Worm (Caenorhabditis elegans) whole organism, mixed stage, embryonic: ENCODE measurements around the gene npr-2.

ENCODE experiments used
- M03D4.4 ChIP-seq: sonication (generic microtip); optimal IDR thresholded peaks from 2 replicates; lab custom pipeline; 2017; ENCODE audit warnings: mild to moderate bottlenecking, missing genetic modification characterization, missing compliant biosample characterization
- bed-3 ChIP-seq: fragments of 200-800 bp; sonication (Bioruptor generic); optimal IDR thresholded peaks from 3 replicates; lab custom pipeline; 2018; ENCODE audit warnings: mild to moderate bottlenecking, missing genetic modification characterization, moderate library complexity, missing compliant biosample characterization
- ceh-43 ChIP-seq: fragments of 200-800 bp; sonication (Bioruptor generic); optimal IDR thresholded peaks from 2 replicates; lab custom pipeline; 2018; ENCODE audit warnings: mild to moderate bottlenecking, missing genetic modification characterization, moderate library complexity, missing compliant biosample characterization
- ces-1 ChIP-seq: fragments of 150-350 bp; optimal IDR thresholded peaks from 2 replicates; lab custom pipeline; 2014; ENCODE audit warnings: missing biosample characterization, missing genetic modification reagents, missing genetic modification characterization
- cnd-1 ChIP-seq: fragments of 200-800 bp; sonication (Bioruptor generic); optimal IDR thresholded peaks from 2 replicates; lab custom pipeline; 2018; ENCODE audit warnings: mild to moderate bottlenecking, missing genetic modification characterization, missing compliant biosample characterization
- drap-1 ChIP-seq: fragments of 200-800 bp; sonication (Bioruptor generic); optimal IDR thresholded peaks from 3 replicates; lab custom pipeline; 2018; ENCODE audit warnings: mild to moderate bottlenecking, missing genetic modification characterization, missing compliant biosample characterization
- elt-1 ChIP-seq: sonication (generic microtip); optimal IDR thresholded peaks from 2 replicates; lab custom pipeline; 2017; ENCODE audit warnings: missing genetic modification characterization, mild to moderate bottlenecking, missing compliant biosample characterization, antibody characterized with exemption, moderate library complexity, borderline replicate concordance; ENCODE audit not compliant: insufficient read depth
- flh-1 ChIP-seq: fragments of 200-800 bp; sonication (Bioruptor generic); optimal IDR thresholded peaks from 2 replicates; lab custom pipeline; 2018; ENCODE audit warnings: mild to moderate bottlenecking, missing genetic modification characterization, moderate library complexity, missing compliant biosample characterization
- ham-2 ChIP-seq: fragments of 200-800 bp; sonication (Bioruptor generic); optimal IDR thresholded peaks from 2 replicates; lab custom pipeline; 2018; ENCODE audit warnings: mild to moderate bottlenecking, missing genetic modification characterization, missing compliant biosample characterization
- lin-13 ChIP-seq: fragments of 150-350 bp; optimal IDR thresholded peaks from 2 replicates; lab custom pipeline; 2014; ENCODE audit warnings: missing biosample characterization, missing genetic modification characterization
- mab-5 ChIP-seq: fragments of 150-350 bp; optimal IDR thresholded peaks from 2 replicates; lab custom pipeline; 2014; ENCODE audit warnings: missing biosample characterization, missing genetic modification characterization
- mls-2 ChIP-seq: sonication (generic microtip); optimal IDR thresholded peaks from 2 replicates; lab custom pipeline; 2016; ENCODE audit warnings: mild to moderate bottlenecking, missing genetic modification characterization, moderate library complexity, missing compliant biosample characterization
- nhr-2 ChIP-seq: fragments of 150-350 bp; optimal IDR thresholded peaks from 2 replicates; lab custom pipeline; 2014; ENCODE audit warnings: missing biosample characterization, missing genetic modification characterization
- nhr-237 ChIP-seq: fragments of 150-350 bp; optimal IDR thresholded peaks from 2 replicates; lab custom pipeline; 2014; ENCODE audit warnings: missing biosample characterization, missing genetic modification characterization
- nhr-28 ChIP-seq: fragments of 150-350 bp; optimal IDR thresholded peaks from 2 replicates; lab custom pipeline; 2014; ENCODE audit warnings: missing biosample characterization, missing genetic modification characterization
- pha-4 ChIP-seq: fragments of 150-350 bp; optimal IDR thresholded peaks from 2 replicates; lab custom pipeline; 2018; ENCODE audit warnings: missing biosample characterization, missing genetic modification reagents, missing genetic modification characterization
- sem-2 ChIP-seq: fragments of 200-800 bp; sonication (Bioruptor generic); optimal IDR thresholded peaks from 2 replicates; lab custom pipeline; 2018; ENCODE audit warnings: mild to moderate bottlenecking, missing genetic modification characterization, missing compliant biosample characterization
- sptf-1 ChIP-seq: sonication (generic microtip); optimal IDR thresholded peaks from 2 replicates; lab custom pipeline; 2017; ENCODE audit warnings: mild to moderate bottlenecking, missing genetic modification characterization, moderate library complexity, missing compliant biosample characterization
- tbx-8 ChIP-seq: fragments of 200-800 bp; sonication (Bioruptor generic); optimal IDR thresholded peaks from 2 replicates; lab custom pipeline; 2018; ENCODE audit warnings: mild to moderate bottlenecking, missing genetic modification characterization, moderate library complexity, missing compliant biosample characterization
- unc-120 ChIP-seq: sonication (generic microtip); optimal IDR thresholded peaks from 2 replicates; lab custom pipeline; 2017; ENCODE audit warnings: missing genetic modification characterization, missing compliant biosample characterization; ENCODE audit not compliant: poor library complexity, severe bottlenecking
- unc-39 ChIP-seq: fragments of 150-350 bp; optimal IDR thresholded peaks from 2 replicates; lab custom pipeline; 2014; ENCODE audit warnings: missing biosample characterization, missing genetic modification characterization
- zip-8 ChIP-seq: fragments of 150-350 bp; optimal IDR thresholded peaks from 2 replicates; lab custom pipeline; 2014; ENCODE audit warnings: missing biosample characterization, missing genetic modification characterization
- ztf-11 ChIP-seq: fragments of 150-350 bp; optimal IDR thresholded peaks from 2 replicates; lab custom pipeline; 2014; ENCODE audit warnings: missing biosample characterization, missing genetic modification characterization

Gene npr-2

DNA sequence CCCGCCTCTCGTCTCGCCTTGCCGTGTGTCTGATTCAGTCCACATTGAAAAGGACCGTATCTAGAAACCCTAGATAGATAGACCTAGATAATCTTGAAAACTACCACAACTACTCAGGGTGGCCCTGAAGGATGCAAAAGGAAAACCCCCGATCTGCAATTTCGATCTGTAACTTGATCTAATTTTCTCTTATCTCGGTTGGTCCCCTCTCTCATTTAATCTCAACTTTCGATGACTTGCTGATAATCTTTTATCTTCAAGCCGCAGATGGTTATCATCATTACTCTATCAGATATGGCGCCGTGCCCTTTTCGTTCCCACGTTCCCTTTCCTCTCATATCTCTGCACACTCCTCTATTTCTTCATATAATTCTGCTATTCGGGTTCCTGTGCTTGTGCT lies 35.6 kb upstream of the npr-2 start:
- TF ChIP-seq ces-1: no peak
- peak; percentile 100 for TF ChIP-seq elt-1 (tag; lab: Kevin White, UChicago)
- peak; percentile 56 for TF ChIP-seq ham-2 (GFP tag; lab: Kevin White, UChicago)

ce11 chrIV:9614695-9615094 lies 34.8 kb upstream of the npr-2 start, which contains the start of gene elt-1:
elt-1 (plus strand) TSS chrIV:9614995.
- TF ChIP-seq unc-39 (no peak), nhr-2 (tag; lab: Kevin White, UChicago) (no peak), drap-1 (GFP tag; lab: Kevin White, UChicago) (no peak), mls-2 (tag; lab: Kevin White, UChicago) (no peak), unc-120 (tag; lab: Kevin White, UChicago) (no peak), ztf-11 (tag; lab: Kevin White, UChicago) (no peak), sem-2 (GFP tag; lab: Kevin White, UChicago) (no peak), zip-8 (tag; lab: Kevin White, UChicago) (no peak), flh-1 (GFP tag; lab: Kevin White, UChicago) (no peak), ceh-43 (GFP tag; lab: Kevin White, UChicago) (no peak), nhr-237 (tag; lab: Kevin White, UChicago) (no peak), bed-3 (no peak), sptf-1 (tag; lab: Kevin White, UChicago) (no peak), tbx-8 (no peak), pha-4 (tag; lab: Kevin White, UChicago) (no peak), ham-2 (GFP tag; lab: Kevin White, UChicago) (no peak), mab-5 (tag; lab: Kevin White, UChicago) (no peak), cnd-1 (tag; lab: Kevin White, UChicago) (no peak), lin-13 (tag; lab: Kevin White, UChicago) (no peak)

DNA sequence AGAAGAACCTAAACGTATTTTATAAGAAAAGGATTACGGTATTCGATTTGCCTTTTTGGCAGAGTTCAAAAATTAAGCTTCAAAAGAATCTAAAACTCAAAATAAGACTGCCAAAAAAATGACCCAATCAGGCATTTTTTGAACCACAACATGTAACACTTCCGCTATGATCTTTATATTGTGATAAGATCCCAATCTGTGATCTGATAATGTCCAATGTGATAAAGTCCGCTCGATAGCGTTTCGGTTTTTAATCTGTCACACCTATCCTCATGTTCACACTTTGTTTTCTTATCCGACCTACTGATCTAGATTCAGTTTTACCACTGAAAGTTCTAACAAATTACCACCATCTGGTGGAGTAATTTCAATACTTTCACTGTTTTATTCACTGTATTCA lies 34.1 kb upstream of the npr-2 start:
- peak; percentile 100 for TF ChIP-seq elt-1 (tag; lab: Kevin White, UChicago)
- TF ChIP-seq pha-4 (tag; lab: Kevin White, UChicago): no peak

DNA sequence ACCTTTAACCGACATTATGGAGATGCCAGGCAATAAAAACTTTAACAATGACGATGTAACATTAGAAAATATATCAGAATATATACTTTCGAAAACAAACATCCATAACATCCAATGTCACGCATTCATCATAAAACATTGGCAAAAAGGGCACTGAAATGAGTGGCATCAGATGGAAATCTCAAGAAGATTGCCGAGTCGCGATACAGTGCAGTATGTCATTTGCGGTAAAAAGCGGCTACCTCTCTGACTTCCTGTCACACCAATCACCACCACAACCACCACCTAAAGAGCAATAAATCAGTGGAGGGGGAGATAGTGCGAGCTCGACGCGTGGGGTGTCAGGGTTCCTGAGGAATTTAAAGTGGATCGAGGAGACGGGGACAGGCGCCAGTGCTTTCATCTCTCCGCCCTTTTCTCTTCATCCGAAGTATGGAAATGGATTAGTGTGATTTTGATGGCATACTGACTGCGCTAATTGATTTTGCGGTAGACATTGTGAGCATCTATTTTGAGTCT lies 33.2 kb upstream of the npr-2 start:
- peak; percentile 98 for TF ChIP-seq elt-1 (tag; lab: Kevin White, UChicago)
- TF ChIP-seq flh-1 (GFP tag; lab: Kevin White, UChicago): no peak
- no peak for TF ChIP-seq sem-2 (GFP tag; lab: Kevin White, UChicago)
- TF ChIP-seq, all 35 proteins: peak for 1

- TF ChIP-seq elt-1 (tag; lab: Kevin White, UChicago) (peak; percentile 91), cnd-1 (tag; lab: Kevin White, UChicago) (no peak)
Measured at ce11 chrIV:9610923-9611322, 31.0 kb upstream of the npr-2 start.

DNA sequence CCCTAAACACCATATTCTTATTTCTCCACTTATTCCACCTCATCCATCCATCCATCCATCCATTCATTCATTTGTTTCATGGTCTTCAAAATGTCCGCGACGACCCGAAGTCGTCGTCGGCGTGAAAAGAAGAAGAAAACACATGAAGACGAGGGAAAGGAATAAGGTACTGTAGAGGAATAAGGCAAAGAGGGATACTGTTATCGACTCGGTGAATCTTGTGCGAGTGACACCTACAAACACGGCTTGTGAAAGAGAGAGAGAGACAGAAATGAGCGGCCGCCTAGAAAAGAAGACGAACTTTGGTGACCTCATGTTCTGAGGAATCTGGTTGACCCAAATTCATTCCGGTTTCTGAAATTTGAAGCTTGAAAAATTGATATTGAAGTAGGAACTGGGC lies 29.2 kb upstream of the npr-2 start:
- no peak for TF ChIP-seq ceh-43 (GFP tag; lab: Kevin White, UChicago)
- peak; percentile 97 for TF ChIP-seq elt-1 (tag; lab: Kevin White, UChicago)
- TF ChIP-seq nhr-237 (tag; lab: Kevin White, UChicago): no peak
- no peak for TF ChIP-seq nhr-28 (tag; lab: Kevin White, UChicago)
- no peak for TF ChIP-seq pha-4 (tag; lab: Kevin White, UChicago)

DNA sequence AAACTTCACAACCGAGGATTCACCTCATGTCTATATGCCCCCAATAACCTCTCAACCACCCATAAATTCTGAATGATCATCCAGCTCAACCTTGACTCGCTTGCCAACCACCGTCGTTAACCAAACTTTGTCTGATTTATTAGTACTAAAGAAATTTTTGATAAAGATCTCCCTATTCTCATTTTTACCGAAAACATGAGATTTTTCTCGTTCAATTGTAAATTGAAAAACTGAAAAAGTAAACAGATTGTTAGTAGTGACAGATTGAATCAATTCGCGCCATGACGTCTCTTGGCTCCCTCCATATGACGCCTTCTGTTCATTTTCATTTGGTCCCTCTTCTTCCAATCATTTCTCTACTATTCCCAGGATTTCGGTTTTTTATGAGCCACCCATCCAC lies 28.0 kb upstream of the npr-2 start:
- TF ChIP-seq lin-13 (tag; lab: Kevin White, UChicago): no peak

ce11 chrIV:9601595-9601994 lies 21.7 kb upstream of the npr-2 start, which contains the start of gene aat-1:
aat-1 (minus strand) TSS chrIV:9601695.
- TF ChIP-seq tbx-8 (no peak), unc-39 (no peak), M03D4.4 (tag; lab: Kevin White, UChicago) (no peak), ces-1 (no peak), drap-1 (GFP tag; lab: Kevin White, UChicago) (no peak), sptf-1 (tag; lab: Kevin White, UChicago) (no peak)
- TF ChIP-seq, all 35 proteins: peak for 0
